Worm (Caenorhabditis elegans) whole organism, L1 larva: Measurements from ENCODE around the gene ceh-57.
A peak's percentile ranks its signal among the peaks of the same experiment; 100 is the strongest.

Experiments used
- C04F5.9 ChIP-seq: sonication (generic microtip); optimal IDR thresholded peaks from 2 replicates; lab custom pipeline; 2016; ENCODE audit warnings: missing genetic modification characterization, missing compliant biosample characterization
- C16A3.4 ChIP-seq: fragments of 150-350 bp; optimal IDR thresholded peaks from 2 replicates; lab custom pipeline; 2014; ENCODE audit warnings: missing biosample characterization, missing genetic modification characterization
- C34B4.2 ChIP-seq: sonication (generic microtip); optimal IDR thresholded peaks from 2 replicates; lab custom pipeline; 2017; ENCODE audit warnings: mild to moderate bottlenecking, missing genetic modification characterization, missing compliant biosample characterization
- F16B12.6 ChIP-seq: fragments of 150-350 bp; optimal IDR thresholded peaks from 2 replicates; lab custom pipeline; 2014; ENCODE audit warnings: missing biosample characterization, missing genetic modification characterization
- ceh-63 ChIP-seq: fragments of 200-800 bp; sonication (Bioruptor generic); optimal IDR thresholded peaks from 2 replicates; lab custom pipeline; 2018; ENCODE audit warnings: mild to moderate bottlenecking, missing genetic modification characterization, missing compliant biosample characterization
- ceh-8 ChIP-seq: fragments of 200-800 bp; sonication (Bioruptor generic); optimal IDR thresholded peaks from 2 replicates; lab custom pipeline; 2018; ENCODE audit warnings: mild to moderate bottlenecking, missing genetic modification characterization, moderate library complexity, missing compliant biosample characterization
- ceh-82 ChIP-seq, 3 experiments: fragments of 150-350 bp in 1 of 3; sonication (generic microtip) in 2 of 3; optimal IDR thresholded peaks; 2 replicates each; lab custom pipeline; 2014 to 2017; ENCODE audit warnings: missing biosample characterization in 3 of 3, missing genetic modification characterization in 3 of 3
- ceh-88 ChIP-seq: fragments of 200-800 bp; sonication (Bioruptor generic); IDR thresholded peaks from 2 replicates; pipeline ENCODE4 v1.3.6; 2022; ENCODE audit warnings: missing genetic modification characterization, missing compliant biosample characterization
- ces-1 ChIP-seq: fragments of 150-350 bp; optimal IDR thresholded peaks from 2 replicates; lab custom pipeline; 2014; ENCODE audit warnings: missing biosample characterization, missing genetic modification reagents, missing genetic modification characterization
- efl-1 ChIP-seq, 4 experiments: fragments of 150-350 bp; optimal IDR thresholded peaks in 3 of 4; peaks in 1 of 4; 1 replicate in 1 of 4; 2 replicates in 3 of 4; lab custom pipeline; 2014; ENCODE audit warnings: missing biosample characterization in 2 of 4, missing genetic modification characterization in 2 of 4, missing genetic modification reagents in 2 of 4
- efl-3 ChIP-seq: fragments of 200-800 bp; sonication (Bioruptor generic); optimal IDR thresholded peaks from 2 replicates; lab custom pipeline; 2018; ENCODE audit warnings: mild to moderate bottlenecking, missing genetic modification characterization, missing compliant biosample characterization
- egl-13 ChIP-seq: sonication (generic microtip); optimal IDR thresholded peaks from 2 replicates; lab custom pipeline; 2016; ENCODE audit warnings: missing genotype, missing genetic modification reagents, missing genetic modification characterization, missing compliant biosample characterization
- elt-2 ChIP-seq: sonication (generic microtip); optimal IDR thresholded peaks from 2 replicates; lab custom pipeline; 2016; ENCODE audit warnings: missing genetic modification characterization, mild to moderate bottlenecking, inconsistent platforms, missing compliant biosample characterization, missing genetic modification reagents
- elt-3 ChIP-seq, 6 experiments: fragments of 150-350 bp in 1 of 6; sonication (generic microtip); optimal IDR thresholded peaks; 2 replicates each; lab custom pipeline; 2017 to 2018; ENCODE audit warnings: missing biosample characterization in 6 of 6, missing genetic modification characterization in 6 of 6, inconsistent platforms in 1 of 6
- fkh-10 ChIP-seq: sonication (generic microtip); optimal IDR thresholded peaks from 2 replicates; lab custom pipeline; 2017; ENCODE audit warnings: missing biosample characterization, missing genetic modification reagents, missing genetic modification characterization
- fkh-4 ChIP-seq: sonication (generic microtip); optimal IDR thresholded peaks from 2 replicates; lab custom pipeline; 2016; ENCODE audit warnings: missing compliant biosample characterization, missing genetic modification characterization, borderline replicate concordance
- fos-1 ChIP-seq: fragments of 150-350 bp; optimal IDR thresholded peaks from 2 replicates; lab custom pipeline; 2014; ENCODE audit warnings: missing biosample characterization, missing genetic modification characterization
- hpl-2 ChIP-seq: fragments of 150-350 bp; optimal IDR thresholded peaks from 2 replicates; lab custom pipeline; 2014; ENCODE audit warnings: missing biosample characterization, missing genetic modification reagents, missing genetic modification characterization
- jun-1 ChIP-seq: fragments of 150-350 bp; optimal IDR thresholded peaks from 2 replicates; lab custom pipeline; 2014; ENCODE audit warnings: missing biosample characterization, missing genetic modification reagents, missing genetic modification characterization
- lin-13 ChIP-seq: fragments of 150-350 bp; optimal IDR thresholded peaks from 2 replicates; lab custom pipeline; 2014; ENCODE audit warnings: missing biosample characterization, missing genetic modification reagents, missing genetic modification characterization
- lin-35 ChIP-seq, 2 experiments: fragments of 150-350 bp; optimal IDR thresholded peaks; 2 replicates each; lab custom pipeline; 2014; ENCODE audit warnings: missing biosample characterization in 2 of 2, missing genetic modification characterization in 2 of 2, missing genetic modification reagents in 2 of 2
- lir-3 ChIP-seq: sonication (generic microtip); optimal IDR thresholded peaks from 2 replicates; lab custom pipeline; 2016; ENCODE audit warnings: mild to moderate bottlenecking, missing genetic modification characterization, moderate library complexity, missing compliant biosample characterization; ENCODE audit not compliant: poor library complexity
- lsy-2 ChIP-seq, 2 experiments: fragments of 150-350 bp; optimal IDR thresholded peaks; 2 replicates each; lab custom pipeline; 2014; ENCODE audit warnings: missing biosample characterization in 2 of 2, missing genetic modification characterization in 2 of 2
- mab-9 ChIP-seq: fragments of 200-800 bp; sonication (Bioruptor generic); IDR thresholded peaks from 2 replicates; pipeline ENCODE4 v1.3.6; 2022; ENCODE audit warnings: missing genetic modification reagents, missing genetic modification characterization, missing compliant biosample characterization
- nhr-19 ChIP-seq: fragments of 200-800 bp; sonication (Bioruptor generic); conservative IDR thresholded peaks from 2 replicates; pipeline ENCODE4 v1.3.6; 2022; ENCODE audit warnings: missing genetic modification characterization, missing compliant biosample characterization
- nhr-237 ChIP-seq: fragments of 150-350 bp; optimal IDR thresholded peaks from 2 replicates; lab custom pipeline; 2014; ENCODE audit warnings: missing biosample characterization, missing genetic modification characterization
- nhr-71 ChIP-seq: sonication (generic microtip); optimal IDR thresholded peaks from 2 replicates; lab custom pipeline; 2016; ENCODE audit warnings: mild to moderate bottlenecking, missing genetic modification characterization, moderate library complexity, missing compliant biosample characterization
- nhr-84 ChIP-seq: sonication (generic microtip); optimal IDR thresholded peaks from 2 replicates; lab custom pipeline; 2017; ENCODE audit warnings: missing biosample characterization, missing genetic modification characterization
- nhr-90 ChIP-seq: sonication (generic microtip); optimal IDR thresholded peaks from 2 replicates; lab custom pipeline; 2016; ENCODE audit warnings: mild to moderate bottlenecking, missing genetic modification characterization, missing compliant biosample characterization; ENCODE audit not compliant: poor library complexity
- pax-3 ChIP-seq: fragments of 200-800 bp; sonication (Bioruptor generic); optimal IDR thresholded peaks from 2 replicates; lab custom pipeline; 2018; ENCODE audit warnings: mild to moderate bottlenecking, missing genetic modification characterization, moderate library complexity, missing compliant biosample characterization
- rnt-1 ChIP-seq: sonication (generic microtip); optimal IDR thresholded peaks from 2 replicates; lab custom pipeline; 2016; ENCODE audit warnings: mild to moderate bottlenecking, missing genetic modification characterization, moderate library complexity, missing compliant biosample characterization
- sox-4 ChIP-seq: sonication (generic microtip); optimal IDR thresholded peaks from 2 replicates; lab custom pipeline; 2016; ENCODE audit warnings: missing genetic modification characterization, missing compliant biosample characterization
- unc-130 ChIP-seq: fragments of 150-350 bp; optimal IDR thresholded peaks from 2 replicates; lab custom pipeline; 2017; ENCODE audit warnings: missing biosample characterization, missing genetic modification characterization, inconsistent platforms
- unc-30 ChIP-seq: sonication (generic microtip); optimal IDR thresholded peaks from 2 replicates; lab custom pipeline; 2017; ENCODE audit warnings: missing biosample characterization, missing genetic modification characterization
- unc-86 ChIP-seq: sonication (generic microtip); optimal IDR thresholded peaks from 2 replicates; lab custom pipeline; 2016; ENCODE audit warnings: missing genetic modification characterization, missing compliant biosample characterization
- unc-98 ChIP-seq: fragments of 200-800 bp; sonication (Bioruptor generic); IDR thresholded peaks from 2 replicates; pipeline ENCODE4 v1.3.6; 2022; ENCODE audit warnings: missing genetic modification characterization, missing compliant biosample characterization
- vab-15 ChIP-seq: sonication (generic microtip); optimal IDR thresholded peaks from 2 replicates; lab custom pipeline; 2017; ENCODE audit warnings: missing genotype, mild to moderate bottlenecking, missing genetic modification characterization, missing compliant biosample characterization
- xbp-1 ChIP-seq: sonication (generic microtip); optimal IDR thresholded peaks from 2 replicates; lab custom pipeline; 2016; ENCODE audit warnings: missing genetic modification characterization, missing compliant biosample characterization
- zag-1 ChIP-seq: fragments of 150-350 bp; optimal IDR thresholded peaks from 2 replicates; lab custom pipeline; 2014; ENCODE audit warnings: missing biosample characterization, missing genetic modification characterization
- ztf-11 ChIP-seq, 2 experiments: sonication (generic microtip); optimal IDR thresholded peaks; 2 replicates each; lab custom pipeline; 2016 to 2017; ENCODE audit warnings: missing genetic modification characterization in 2 of 2, missing biosample characterization in 1 of 2, missing compliant biosample characterization in 1 of 2

ceh-57 gene

ce11 chrII:10350487-10350886 lies 16.6 kb downstream of the ceh-57 start, which contains the start of gene C07E3.9 (continued):
- peak in 1 of 6 experiments; percentile 21 for TF ChIP-seq elt-3 (tag; optimal IDR thresholded peaks at IDR 0.05; lab: Kevin White, UChicago)
- TF ChIP-seq lin-35 (GFP tag; optimal IDR thresholded peaks at IDR 0.05; lab: Kevin White, UChicago): peak; percentile 94 to 98
- peak; percentile 41 for TF ChIP-seq C16A3.4 (tag; lab: Kevin White, UChicago)
- no peak for TF ChIP-seq lin-13 (GFP tag; lab: Kevin White, UChicago)
- no peak for TF ChIP-seq ceh-63 (GFP tag; lab: Kevin White, UChicago)
- TF ChIP-seq mab-9 (GFP tag; lab: Robert Waterston, UW): peak; percentile 39; the same call in 1 of the 2 replicates
- peak; percentile 94 to 97 for TF ChIP-seq efl-1 (optimal IDR thresholded peaks at IDR 0.05; lab: Kevin White, UChicago)
- peak; percentile 94 to 99 for TF ChIP-seq efl-1 (GFP tag; optimal IDR thresholded peaks at IDR 0.05 in 1 of 2; lab: Kevin White, UChicago)
- TF ChIP-seq nhr-19 (GFP tag; lab: Robert Waterston, UW): no peak; the same call in 1 of the 2 replicates
- TF ChIP-seq ceh-82 (tag; optimal IDR thresholded peaks at IDR 0.05; lab: Kevin White, UChicago): peak in 2 of 3 experiments; percentile 23 to 24
- TF ChIP-seq ceh-88: no peak
- TF ChIP-seq C04F5.9: no peak

DNA sequence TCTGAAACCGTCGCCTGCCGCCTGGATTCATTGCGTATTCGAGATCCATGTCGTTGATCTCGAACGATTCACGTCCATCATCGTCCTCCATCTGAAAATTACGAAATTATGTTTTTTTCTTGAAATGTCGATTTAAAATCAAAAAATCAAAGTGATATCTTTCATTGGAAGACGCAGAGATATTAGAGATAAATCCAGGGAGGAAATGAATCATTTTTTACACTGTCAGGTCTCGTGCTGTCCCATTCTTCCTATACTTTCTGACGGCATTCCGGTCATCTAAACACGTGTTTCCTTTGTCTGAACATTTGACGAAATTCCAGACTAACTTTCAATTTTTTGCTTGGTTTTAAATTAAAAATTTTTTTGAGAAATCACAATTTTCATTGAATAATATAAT lies 17.2 kb downstream of the ceh-57 start, which contains the start of gene stip-1:
stip-1 (minus strand) TSS at position 98 of the 400 bp plus-strand sequence.
- TF ChIP-seq unc-86 (tag; lab: Kevin White, UChicago) (no peak), lsy-2 (tag; optimal IDR thresholded peaks at IDR 0.05; lab: Kevin White, UChicago) (peak in 1 of 2 experiments; percentile 2), nhr-71 (peak; percentile 39), ceh-8 (GFP tag; lab: Kevin White, UChicago) (no peak), rnt-1 (tag; lab: Kevin White, UChicago) (peak; percentile 27), hpl-2 (no peak), efl-1 (optimal IDR thresholded peaks at IDR 0.05; lab: Kevin White, UChicago) (no peak), efl-1 (GFP tag; optimal IDR thresholded peaks at IDR 0.05 in 1 of 2; lab: Kevin White, UChicago) (peak in 1 of 2 experiments; percentile 91)

DNA sequence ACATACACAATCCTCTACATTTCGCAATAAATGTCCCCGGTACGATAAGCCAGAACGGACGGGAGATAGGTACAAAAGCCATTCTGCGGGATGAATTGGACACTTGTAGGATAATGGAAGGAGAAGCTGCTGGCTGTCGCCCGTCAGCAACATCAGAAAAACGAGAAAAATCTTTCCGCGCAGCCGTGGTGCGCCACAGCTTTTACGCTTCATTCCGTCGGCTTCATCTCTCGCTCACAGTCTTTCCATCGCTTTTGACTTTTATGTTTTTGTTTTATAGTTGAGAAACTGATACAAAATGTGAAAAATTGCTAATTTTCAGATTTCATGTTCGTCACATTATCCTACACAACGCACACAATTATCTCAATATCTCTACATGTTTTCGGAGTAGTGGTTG lies 21.0 kb downstream of the ceh-57 start, which contains the start of gene C07E3.10:
C07E3.10 (plus strand) TSS at position 301 of the 400 bp plus-strand sequence.
- no peak for TF ChIP-seq nhr-237 (tag; lab: Kevin White, UChicago)
- no peak for TF ChIP-seq pax-3 (tag; lab: Kevin White, UChicago)
- TF ChIP-seq unc-86 (tag; lab: Kevin White, UChicago): no peak
- TF ChIP-seq C34B4.2 (tag; lab: Kevin White, UChicago): no peak
- TF ChIP-seq fos-1 (tag; lab: Kevin White, UChicago): no peak
- TF ChIP-seq efl-1 (optimal IDR thresholded peaks at IDR 0.05; lab: Kevin White, UChicago): no peak
- no peak for TF ChIP-seq efl-1 (GFP tag; optimal IDR thresholded peaks at IDR 0.05 in 1 of 2; lab: Kevin White, UChicago)
- TF ChIP-seq vab-15 (tag; lab: Kevin White, UChicago): no peak
- TF ChIP-seq lir-3 (tag; lab: Kevin White, UChicago): no peak
- no peak for TF ChIP-seq unc-98 (GFP tag; lab: Robert Waterston, UW)
- TF ChIP-seq zag-1 (tag; lab: Kevin White, UChicago): no peak
- no peak for TF ChIP-seq unc-30 (tag; lab: Kevin White, UChicago)
- TF ChIP-seq jun-1 (tag; lab: Kevin White, UChicago): no peak
- no peak for TF ChIP-seq sox-4 (tag; lab: Kevin White, UChicago)
- TF ChIP-seq ztf-11 (tag; optimal IDR thresholded peaks at IDR 0.05; lab: Kevin White, UChicago): no peak
- no peak for TF ChIP-seq elt-3 (tag; optimal IDR thresholded peaks at IDR 0.05; lab: Kevin White, UChicago)
- no peak for TF ChIP-seq F16B12.6 (tag; lab: Kevin White, UChicago)
- TF ChIP-seq xbp-1 (tag; lab: Kevin White, UChicago): no peak

DNA sequence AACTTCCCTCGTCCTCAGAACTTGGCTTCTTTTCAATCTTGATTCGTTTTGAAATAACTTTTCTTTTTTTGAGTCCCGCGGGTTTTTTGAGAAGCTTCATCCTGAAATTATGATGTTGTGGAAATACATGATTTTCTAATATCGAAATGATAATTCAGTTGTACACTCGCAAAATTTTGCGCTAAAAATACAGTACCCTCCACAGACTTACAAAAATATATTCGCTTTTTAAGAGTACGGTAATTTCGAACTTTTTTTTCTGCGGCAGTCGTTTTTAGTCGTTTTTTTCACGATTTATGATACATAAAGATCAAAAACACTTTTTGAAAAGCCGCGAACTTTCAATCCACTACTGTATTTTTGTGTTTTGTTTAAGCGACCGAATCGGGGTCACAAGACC lies 22.1 kb downstream of the ceh-57 start, which contains the start of gene pro-2:
pro-2 (minus strand) TSS at position 101 of the 400 bp plus-strand sequence.
- TF ChIP-seq unc-130 (tag; lab: Kevin White, UChicago) (no peak), fos-1 (tag; lab: Kevin White, UChicago) (no peak), efl-3 (GFP tag; lab: Kevin White, UChicago) (no peak), fkh-10 (GFP tag; lab: Kevin White, UChicago) (no peak), nhr-90 (tag; lab: Kevin White, UChicago) (no peak), egl-13 (no peak), ces-1 (no peak), elt-2 (tag; lab: Kevin White, UChicago) (no peak), unc-98 (GFP tag; lab: Robert Waterston, UW) (no peak), fkh-4 (no peak), nhr-84 (no peak)
